Fruit fly (Drosophila melanogaster) whole organism, embryonic: ENCODE data around the gene CG33969.
A peak's percentile ranks its signal among the peaks of the same experiment; 100 is the strongest.

Source experiments
- Atf6 ChIP-seq: fragments of 200-800 bp; sonication (Bioruptor generic); IDR thresholded peaks from 2 replicates; pipeline ENCODE4 v1.3.6; 2022; ENCODE audit warnings: missing biosample characterization, missing genetic modification characterization
- Bgb ChIP-seq: fragments of 200-800 bp; sonication (Bioruptor generic); IDR thresholded peaks from 2 replicates; pipeline ENCODE4 v1.3.6; 2022; ENCODE audit warnings: missing biosample characterization, missing genetic modification characterization; ENCODE audit not compliant: partially characterized antibody
- BtbVII ChIP-seq: fragments of 200-800 bp; sonication (Bioruptor generic); optimal IDR thresholded peaks from 3 replicates; lab custom pipeline; 2017; ENCODE audit warnings: missing biosample characterization, mild to moderate bottlenecking, missing genetic modification characterization
- CG11456 ChIP-seq: fragments of 200-800 bp; sonication (Bioruptor generic); IDR thresholded peaks from 3 replicates; pipeline ENCODE4 v1.3.6; 2022; ENCODE audit warnings: missing biosample characterization, missing genetic modification characterization
- CG12236 ChIP-seq: fragments of 200-800 bp; sonication (Bioruptor generic); optimal IDR thresholded peaks from 2 replicates; lab custom pipeline; 2016; ENCODE audit warnings: missing biosample characterization, missing genetic modification characterization
- CG13287 ChIP-seq: fragments of 200-800 bp; sonication (Bioruptor generic); IDR thresholded peaks from 2 replicates; pipeline ENCODE4 v1.3.6; 2022; ENCODE audit warnings: missing biosample characterization, missing genetic modification characterization; ENCODE audit not compliant: partially characterized antibody
- CG13624 ChIP-seq: fragments of 200-800 bp; sonication (Bioruptor generic); optimal IDR thresholded peaks from 2 replicates; lab custom pipeline; 2016; ENCODE audit warnings: missing biosample characterization, missing genetic modification characterization
- CG14965 ChIP-seq: fragments of 200-800 bp; sonication (Bioruptor generic); optimal IDR thresholded peaks from 2 replicates; lab custom pipeline; 2016; ENCODE audit warnings: missing biosample characterization, missing genetic modification characterization, borderline replicate concordance
- CG15514 ChIP-seq: fragments of 200-800 bp; sonication (Bioruptor generic); optimal IDR thresholded peaks from 3 replicates; lab custom pipeline; 2017; ENCODE audit warnings: missing biosample characterization, missing genetic modification characterization, mild to moderate bottlenecking, moderate library complexity, missing genetic modification reagents
- CG17912 ChIP-seq: fragments of 200-800 bp; sonication (Bioruptor generic); optimal IDR thresholded peaks from 2 replicates; lab custom pipeline; 2018; ENCODE audit warnings: missing biosample characterization, mild to moderate bottlenecking, missing genetic modification characterization
- CG4404 ChIP-seq: fragments of 200-800 bp; sonication (Bioruptor generic); IDR thresholded peaks from 2 replicates; pipeline ENCODE4 v1.3.6; 2022; ENCODE audit warnings: missing biosample characterization, missing genetic modification characterization
- CG6175 ChIP-seq: fragments of 200-800 bp; sonication (Bioruptor generic); IDR thresholded peaks from 3 replicates; pipeline ENCODE4 v1.3.6; 2022; ENCODE audit warnings: missing biosample characterization, missing genetic modification characterization
- CG6683 ChIP-seq: fragments of 200-800 bp; sonication (Bioruptor generic); optimal IDR thresholded peaks from 2 replicates; lab custom pipeline; 2017; ENCODE audit warnings: missing biosample characterization, mild to moderate bottlenecking, missing genetic modification characterization, missing genetic modification reagents
- CG6813 ChIP-seq: fragments of 200-800 bp; sonication (Bioruptor generic); optimal IDR thresholded peaks from 2 replicates; lab custom pipeline; 2017; ENCODE audit warnings: missing biosample characterization, missing genetic modification characterization, mild to moderate bottlenecking, moderate library complexity, missing genetic modification reagents
- CG7271 ChIP-seq: fragments of 200-800 bp; sonication (Bioruptor generic); optimal IDR thresholded peaks from 2 replicates; lab custom pipeline; 2018; ENCODE audit warnings: missing biosample characterization, mild to moderate bottlenecking, missing genetic modification characterization, moderate library complexity
- CG8290 ChIP-seq, 3 experiments: fragments of 200-800 bp; sonication (Bioruptor generic); optimal IDR thresholded peaks; 2 replicates each; lab custom pipeline; 2016 to 2019; ENCODE audit warnings: missing biosample characterization in 3 of 3, missing genetic modification characterization in 3 of 3, mild to moderate bottlenecking in 2 of 3, moderate library complexity in 1 of 3
- CG9797 ChIP-seq: fragments of 200-800 bp; sonication (Bioruptor generic); optimal IDR thresholded peaks from 3 replicates; lab custom pipeline; 2018; ENCODE audit warnings: missing biosample characterization, mild to moderate bottlenecking, missing genetic modification characterization
- Doc2 ChIP-seq: fragments of 200-800 bp; sonication (Bioruptor generic); IDR thresholded peaks from 2 replicates; pipeline ENCODE4 v1.3.6; 2022; ENCODE audit warnings: missing biosample characterization, missing genetic modification characterization
- Dp ChIP-seq: fragments of 200-800 bp; sonication (Bioruptor generic); optimal IDR thresholded peaks from 2 replicates; lab custom pipeline; 2018; ENCODE audit warnings: missing biosample characterization, mild to moderate bottlenecking, missing genetic modification characterization, moderate library complexity
- E2f1 ChIP-seq: fragments of 200-800 bp; sonication (Bioruptor generic); IDR thresholded peaks from 2 replicates; pipeline ENCODE4 v1.3.6; 2022; ENCODE audit warnings: missing biosample characterization, missing genetic modification characterization
- Hr51 ChIP-seq, 2 experiments: fragments of 200-800 bp; sonication (Bioruptor generic); optimal IDR thresholded peaks; 2 replicates in 1 of 2; 3 replicates in 1 of 2; lab custom pipeline; 2016 to 2018; ENCODE audit warnings: missing biosample characterization in 2 of 2, missing genetic modification characterization in 2 of 2, mild to moderate bottlenecking in 1 of 2, moderate library complexity in 1 of 2
- Hr78 ChIP-seq, 2 experiments: fragments of 200-800 bp in 1 of 2; fragments of >200 bp in 1 of 2; sonication (Bioruptor generic) in 1 of 2; optimal IDR thresholded peaks; 2 replicates each; lab custom pipeline; 2017 to 2019; ENCODE audit warnings: missing biosample characterization in 2 of 2, missing genetic modification characterization in 2 of 2, mild to moderate bottlenecking in 1 of 2, moderate library complexity in 1 of 2
- Jarid2 ChIP-seq: fragments of 200-800 bp; sonication (Bioruptor generic); optimal IDR thresholded peaks from 3 replicates; lab custom pipeline; 2017; ENCODE audit warnings: mild to moderate bottlenecking, missing biosample characterization, missing genetic modification reagents, missing genetic modification characterization
- Kr ChIP-seq: fragments of 200-800 bp; sonication (Bioruptor generic); optimal IDR thresholded peaks from 2 replicates; lab custom pipeline; 2017; ENCODE audit warnings: missing biosample characterization, mild to moderate bottlenecking, missing genetic modification characterization
- Lhr ChIP-seq: fragments of 200-800 bp; sonication (Bioruptor generic); optimal IDR thresholded peaks from 3 replicates; lab custom pipeline; 2017; ENCODE audit warnings: mild to moderate bottlenecking, missing biosample characterization, missing genetic modification reagents, missing genetic modification characterization
- NFAT ChIP-seq: fragments of 200-800 bp; sonication (Bioruptor generic); IDR thresholded peaks from 2 replicates; pipeline ENCODE4 v1.3.6; 2022; ENCODE audit warnings: missing biosample characterization, missing genetic modification characterization
- Opbp ChIP-seq: fragments of 200-800 bp; sonication (Bioruptor generic); IDR thresholded peaks from 3 replicates; pipeline ENCODE4 v1.3.6; 2022; ENCODE audit warnings: missing biosample characterization, missing genetic modification characterization; ENCODE audit not compliant: partially characterized antibody
- Scr ChIP-seq: fragments of 200-800 bp; sonication (Bioruptor generic); IDR thresholded peaks from 2 replicates; pipeline ENCODE4 v1.3.6; 2022; ENCODE audit warnings: missing biosample characterization, missing genetic modification characterization; ENCODE audit not compliant: partially characterized antibody
- Sox100B ChIP-seq: fragments of 200-800 bp; sonication (Bioruptor generic); optimal IDR thresholded peaks from 3 replicates; lab custom pipeline; 2018; ENCODE audit warnings: missing biosample characterization, mild to moderate bottlenecking, missing genetic modification characterization
- Stat92E ChIP-seq, 3 experiments: fragments of >200 bp in 2 of 3; fragments of 200-800 bp in 1 of 3; sonication (Bioruptor generic) in 1 of 3; optimal IDR thresholded peaks; 2 replicates each; lab custom pipeline; 2017 to 2019; ENCODE audit warnings: missing biosample characterization in 3 of 3, missing genetic modification characterization in 3 of 3, mild to moderate bottlenecking in 1 of 3, moderate library complexity in 1 of 3
- Taf1 ChIP-seq: fragments of 200-800 bp; sonication (Bioruptor generic); IDR thresholded peaks from 2 replicates; pipeline ENCODE4 v1.3.6; 2022; ENCODE audit warnings: missing biosample characterization, missing genetic modification characterization
- Xrp1 ChIP-seq: fragments of 200-800 bp; sonication (Bioruptor generic); IDR thresholded peaks from 2 replicates; pipeline ENCODE4 v1.3.6; 2022; ENCODE audit warnings: missing biosample characterization, missing genetic modification characterization
- YL-1 ChIP-seq: fragments of 200-800 bp; sonication (Bioruptor generic); optimal IDR thresholded peaks from 3 replicates; lab custom pipeline; 2017; ENCODE audit warnings: missing biosample characterization, mild to moderate bottlenecking, missing genetic modification characterization
- bab2 ChIP-seq: fragments of 200-800 bp; sonication (Bioruptor generic); optimal IDR thresholded peaks from 2 replicates; lab custom pipeline; 2016; ENCODE audit warnings: missing biosample characterization, missing genetic modification characterization
- br ChIP-seq: fragments of >200 bp; optimal IDR thresholded peaks from 2 replicates; lab custom pipeline; 2017
- bsh ChIP-seq, 2 experiments: fragments of 200-800 bp; sonication (Bioruptor generic); optimal IDR thresholded peaks; 2 replicates each; lab custom pipeline; 2017 to 2018; ENCODE audit warnings: mild to moderate bottlenecking in 2 of 2, missing biosample characterization in 2 of 2, missing genetic modification characterization in 2 of 2, moderate library complexity in 1 of 2
- dm ChIP-seq: fragments of 200-800 bp; sonication (Bioruptor generic); optimal IDR thresholded peaks from 3 replicates; lab custom pipeline; 2016; ENCODE audit warnings: missing biosample characterization, missing genetic modification characterization
- dpn ChIP-seq, 2 experiments: fragments of 200-800 bp; sonication (Bioruptor generic); optimal IDR thresholded peaks; 3 replicates each; lab custom pipeline; 2016; ENCODE audit warnings: missing biosample characterization in 2 of 2, missing genetic modification characterization in 2 of 2
- fd102C ChIP-seq: fragments of 200-800 bp; sonication (Bioruptor generic); optimal IDR thresholded peaks from 2 replicates; lab custom pipeline; 2018; ENCODE audit warnings: missing biosample characterization, mild to moderate bottlenecking, missing genetic modification characterization, moderate library complexity
- gsb-n ChIP-seq: fragments of 200-800 bp; sonication (Bioruptor generic); optimal IDR thresholded peaks from 3 replicates; lab custom pipeline; 2018; ENCODE audit warnings: missing biosample characterization, mild to moderate bottlenecking, missing genetic modification characterization
- hbn ChIP-seq: fragments of 200-800 bp; sonication (Bioruptor generic); IDR thresholded peaks from 2 replicates; pipeline ENCODE4 v1.3.6; 2022; ENCODE audit warnings: missing biosample characterization, missing genetic modification characterization; ENCODE audit not compliant: partially characterized antibody
- nerfin-1 ChIP-seq: fragments of 200-800 bp; sonication (Bioruptor generic); optimal IDR thresholded peaks from 3 replicates; lab custom pipeline; 2019; ENCODE audit warnings: missing biosample characterization, mild to moderate bottlenecking, missing genetic modification characterization, moderate library complexity
- odd ChIP-seq: fragments of 200-800 bp; sonication (Bioruptor generic); optimal IDR thresholded peaks from 2 replicates; lab custom pipeline; 2017; ENCODE audit warnings: missing biosample characterization, mild to moderate bottlenecking, missing genetic modification characterization
- repo ChIP-seq: fragments of 200-800 bp; sonication (Bioruptor generic); optimal IDR thresholded peaks from 2 replicates; lab custom pipeline; 2016; ENCODE audit warnings: missing biosample characterization, missing genetic modification characterization
- ro ChIP-seq: fragments of 200-800 bp; sonication (Bioruptor generic); IDR thresholded peaks from 2 replicates; pipeline ENCODE4 v1.3.6; 2022; ENCODE audit warnings: missing biosample characterization, missing genetic modification characterization
- ssp ChIP-seq: fragments of 200-800 bp; sonication (Bioruptor generic); IDR thresholded peaks from 2 replicates; pipeline ENCODE4 v1.3.6; 2022; ENCODE audit warnings: missing biosample characterization, missing genetic modification characterization
- tio ChIP-seq: fragments of 200-800 bp; sonication (Bioruptor generic); optimal IDR thresholded peaks from 2 replicates; lab custom pipeline; 2017; ENCODE audit warnings: missing biosample characterization, missing genetic modification characterization, inconsistent platforms
- unc-4 ChIP-seq: fragments of 200-800 bp; sonication (Bioruptor generic); IDR thresholded peaks from 2 replicates; pipeline ENCODE4 v1.3.6; 2022; ENCODE audit warnings: missing biosample characterization, missing genetic modification characterization; ENCODE audit not compliant: partially characterized antibody
- vvl ChIP-seq: fragments of 200-800 bp; sonication (Bioruptor generic); IDR thresholded peaks from 2 replicates; pipeline ENCODE4 v1.3.6; 2022; ENCODE audit warnings: missing biosample characterization, missing genetic modification characterization

The CG33969 gene

dm6 chr3L:20430182-20430581 lies 36.8 kb upstream of the CG33969 start, which contains the start of gene CG5262 (continued):
- peak; percentile 45; the same call in 1 of the 2 replicates for TF ChIP-seq CG13287 (GFP tag; lab: Robert Waterston, UW)
- TF ChIP-seq unc-4 (GFP tag; lab: Robert Waterston, UW), result no peak
- no peak for TF ChIP-seq Hr78 (GFP tag; optimal IDR thresholded peaks at IDR 0.05; lab: Kevin White, UChicago)
- peak; percentile 44 for TF ChIP-seq CG15514 (GFP tag; lab: Kevin White, UChicago)
- TF ChIP-seq Scr (GFP tag; lab: Robert Waterston, UW), result peak; percentile 28; the same call in 1 of the 2 replicates
- peak; percentile 56 for TF ChIP-seq YL-1 (GFP tag; lab: Kevin White, UChicago)
- TF ChIP-seq Opbp (GFP tag; lab: Robert Waterston, UW), result no peak
- TF ChIP-seq NFAT (GFP tag; lab: Robert Waterston, UW), result no peak
- no peak for TF ChIP-seq CG8290 (GFP tag; optimal IDR thresholded peaks at IDR 0.05; lab: Kevin White, UChicago)
- TF ChIP-seq CG8290 (tag; optimal IDR thresholded peaks at IDR 0.05; lab: Kevin White, UChicago), result no peak
- TF ChIP-seq Stat92E (GFP tag; optimal IDR thresholded peaks at IDR 0.05; lab: Kevin White, UChicago), result peak in 1 of 3 experiments; percentile 22
- TF ChIP-seq CG6813 (GFP tag; lab: Kevin White, UChicago), result no peak
- TF ChIP-seq bab2 (GFP tag; lab: Kevin White, UChicago), result no peak
- no peak for TF ChIP-seq bsh (GFP tag; optimal IDR thresholded peaks at IDR 0.05; lab: Kevin White, UChicago)
- no peak for TF ChIP-seq CG17912 (GFP tag; lab: Kevin White, UChicago)
- TF ChIP-seq E2f1, result no peak
- no peak for TF ChIP-seq CG7271
- TF ChIP-seq CG14965 (GFP tag; lab: Kevin White, UChicago), result no peak
- TF ChIP-seq Atf6, result no peak
- no peak for TF ChIP-seq Kr (GFP tag; lab: Kevin White, UChicago)
- TF ChIP-seq hbn (GFP tag; lab: Robert Waterston, UW), result peak; percentile 15; the same call in 1 of the 2 replicates
- TF ChIP-seq CG13624 (GFP tag; lab: Kevin White, UChicago), result no peak
- no peak for TF ChIP-seq repo (GFP tag; lab: Kevin White, UChicago)
- TF ChIP-seq Doc2 (GFP tag; lab: Robert Waterston, UW), result no peak
- peak; percentile 90 for TF ChIP-seq Dp (GFP tag; lab: Kevin White, UChicago)
- no peak for TF ChIP-seq CG6175
- TF ChIP-seq vvl (GFP tag; lab: Robert Waterston, UW), result peak; percentile 76
- no peak for TF ChIP-seq BtbVII (GFP tag; lab: Kevin White, UChicago)
- TF ChIP-seq tio (GFP tag; lab: Kevin White, UChicago), result no peak
- no peak for TF ChIP-seq Xrp1 (GFP tag; lab: Robert Waterston, UW)
- TF ChIP-seq br, result no peak
- no peak for TF ChIP-seq dm (GFP tag; lab: Kevin White, UChicago)
- no peak for TF ChIP-seq CG11456 (GFP tag; lab: Robert Waterston, UW)
- TF ChIP-seq fd102C, result no peak
- no peak for TF ChIP-seq Jarid2
- no peak for TF ChIP-seq CG4404 (GFP tag; lab: Robert Waterston, UW)
- peak; percentile 36; the same call in 1 of the 2 replicates for TF ChIP-seq Bgb
- no peak for TF ChIP-seq ssp
- TF ChIP-seq CG12236 (GFP tag; lab: Kevin White, UChicago), result no peak
- TF ChIP-seq gsb-n, result no peak
- TF ChIP-seq odd (GFP tag; lab: Kevin White, UChicago), result no peak
- no peak for TF ChIP-seq Hr51 (GFP tag; optimal IDR thresholded peaks at IDR 0.05; lab: Kevin White, UChicago)
- TF ChIP-seq CG9797 (GFP tag; lab: Kevin White, UChicago), result peak; percentile 75
- no peak for TF ChIP-seq Lhr (GFP tag; lab: Kevin White, UChicago)
- no peak for TF ChIP-seq dpn (GFP tag; optimal IDR thresholded peaks at IDR 0.05; lab: Kevin White, UChicago)
- TF ChIP-seq nerfin-1 (tag; lab: Kevin White, UChicago), result no peak
- no peak for TF ChIP-seq Sox100B
- no peak for TF ChIP-seq Taf1 (GFP tag; lab: Robert Waterston, UW)
- no peak for TF ChIP-seq ro (GFP tag; lab: Robert Waterston, UW)
- TF ChIP-seq CG6683 (GFP tag; lab: Kevin White, UChicago), result no peak
